Worm (Caenorhabditis elegans) whole organism, L4 larva: ENCODE data around the gene sprr-1.

Experiments
- F10B5.3 ChIP-seq: sonication (generic microtip); optimal IDR thresholded peaks from 2 replicates; lab custom pipeline; 2016; ENCODE audit warnings: mild to moderate bottlenecking, missing genetic modification characterization, missing compliant biosample characterization
- ama-1 ChIP-seq: fragments of 150-350 bp; optimal IDR thresholded peaks from 2 replicates; lab custom pipeline; 2014; ENCODE audit warnings: inconsistent platforms, mixed read lengths
- ceh-82 ChIP-seq: sonication (generic microtip); optimal IDR thresholded peaks from 2 replicates; lab custom pipeline; 2017; ENCODE audit warnings: missing biosample characterization, missing genetic modification characterization
- lir-3 ChIP-seq: sonication (generic microtip); optimal IDR thresholded peaks from 2 replicates; lab custom pipeline; 2016; ENCODE audit warnings: mild to moderate bottlenecking, missing genetic modification characterization, missing compliant biosample characterization
- madf-9 ChIP-seq: fragments of 200-800 bp; sonication (Bioruptor generic); conservative IDR thresholded peaks from 2 replicates; pipeline ENCODE4 v1.3.6; 2022; ENCODE audit warnings: missing genetic modification reagents, missing genetic modification characterization, missing compliant biosample characterization
- mxl-2 ChIP-seq: fragments of 200-800 bp; sonication (Bioruptor generic); conservative IDR thresholded peaks from 2 replicates; pipeline ENCODE4 v1.3.6; 2022; ENCODE audit warnings: missing genetic modification reagents, missing genetic modification characterization, missing compliant biosample characterization
- nhr-25 ChIP-seq: sonication (generic microtip); optimal IDR thresholded peaks from 2 replicates; lab custom pipeline; 2017; ENCODE audit warnings: missing genetic modification characterization, mild to moderate bottlenecking, missing compliant biosample characterization, antibody characterized with exemption, moderate library complexity, borderline replicate concordance; ENCODE audit not compliant: insufficient read depth
- pqm-1 ChIP-seq: sonication (generic microtip); optimal IDR thresholded peaks from 2 replicates; lab custom pipeline; 2017; ENCODE audit warnings: missing biosample characterization, missing genetic modification characterization
- sdz-12 ChIP-seq: fragments of 200-800 bp; sonication (Bioruptor generic); optimal IDR thresholded peaks from 2 replicates; lab custom pipeline; 2018; ENCODE audit warnings: mild to moderate bottlenecking, missing genetic modification characterization, missing compliant biosample characterization
- spr-3 ChIP-seq: fragments of 200-800 bp; sonication (Bioruptor generic); optimal IDR thresholded peaks from 2 replicates; lab custom pipeline; 2018; ENCODE audit warnings: mild to moderate bottlenecking, missing genetic modification characterization, missing compliant biosample characterization
- unc-39 ChIP-seq: sonication (generic microtip); optimal IDR thresholded peaks from 2 replicates; lab custom pipeline; 2017; ENCODE audit warnings: missing biosample characterization, missing genetic modification characterization
- zag-1 ChIP-seq: fragments of 150-350 bp; optimal IDR thresholded peaks from 2 replicates; lab custom pipeline; 2014; ENCODE audit warnings: missing biosample characterization, missing genetic modification characterization

DNA sequence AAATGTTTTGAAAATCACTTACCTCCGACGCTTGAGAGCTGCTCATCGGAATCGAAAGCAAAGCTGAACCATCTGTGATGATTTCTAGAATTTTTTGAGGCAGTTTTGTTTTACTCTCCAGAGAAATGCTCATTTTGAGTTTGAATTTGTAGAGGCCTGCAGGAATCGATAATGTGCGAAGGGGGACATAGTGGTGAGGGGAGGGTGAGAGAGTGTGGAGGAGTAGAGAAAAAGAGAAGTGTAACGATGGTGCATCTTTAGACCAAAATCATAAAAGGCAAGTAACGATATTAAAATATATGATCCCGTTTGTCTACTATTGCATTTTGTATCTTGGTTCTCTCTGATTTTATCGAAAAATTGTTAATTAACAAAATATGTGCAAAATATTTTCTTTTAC, 35.1 kb upstream of the sprr-1 start, which contains the start of gene blos-8:
- TF ChIP-seq madf-9 (GFP tag; lab: Robert Waterston, UW) (no peak), spr-3 (no peak), F10B5.3 (tag; lab: Kevin White, UChicago) (no peak), lir-3 (no peak), ama-1 (lab: Kevin White, UChicago) (no peak), sdz-12 (GFP tag; lab: Kevin White, UChicago) (no peak), ceh-82 (tag; lab: Kevin White, UChicago) (no peak), unc-39 (tag; lab: Kevin White, UChicago) (no peak), pqm-1 (tag; lab: Kevin White, UChicago) (no peak), zag-1 (tag; lab: Kevin White, UChicago) (no peak), nhr-25 (no peak), mxl-2 (GFP tag; lab: Robert Waterston, UW) (no peak)
